Worm (Caenorhabditis elegans) whole organism, mixed stage, embryonic: Measurements from ENCODE around the gene lat-1.
A peak's percentile ranks its signal among the peaks of the same experiment; 100 is the strongest.

ENCODE experiments used
- bed-3 ChIP-seq: fragments of 200-800 bp; sonication (Bioruptor generic); optimal IDR thresholded peaks from 3 replicates; lab custom pipeline; 2018; ENCODE audit warnings: mild to moderate bottlenecking, missing genetic modification characterization, moderate library complexity, missing compliant biosample characterization
- ceh-43 ChIP-seq: fragments of 200-800 bp; sonication (Bioruptor generic); optimal IDR thresholded peaks from 2 replicates; lab custom pipeline; 2018; ENCODE audit warnings: mild to moderate bottlenecking, missing genetic modification characterization, moderate library complexity, missing compliant biosample characterization
- ces-1 ChIP-seq: fragments of 150-350 bp; optimal IDR thresholded peaks from 2 replicates; lab custom pipeline; 2014; ENCODE audit warnings: missing biosample characterization, missing genetic modification reagents, missing genetic modification characterization
- cnd-1 ChIP-seq: fragments of 200-800 bp; sonication (Bioruptor generic); optimal IDR thresholded peaks from 2 replicates; lab custom pipeline; 2018; ENCODE audit warnings: mild to moderate bottlenecking, missing genetic modification characterization, missing compliant biosample characterization
- drap-1 ChIP-seq: fragments of 200-800 bp; sonication (Bioruptor generic); optimal IDR thresholded peaks from 3 replicates; lab custom pipeline; 2018; ENCODE audit warnings: mild to moderate bottlenecking, missing genetic modification characterization, missing compliant biosample characterization
- elt-1 ChIP-seq: sonication (generic microtip); optimal IDR thresholded peaks from 2 replicates; lab custom pipeline; 2017; ENCODE audit warnings: missing genetic modification characterization, mild to moderate bottlenecking, missing compliant biosample characterization, antibody characterized with exemption, moderate library complexity, borderline replicate concordance; ENCODE audit not compliant: insufficient read depth
- elt-3 ChIP-seq: fragments of 150-350 bp; optimal IDR thresholded peaks from 2 replicates; lab custom pipeline; 2014; ENCODE audit warnings: missing biosample characterization, missing genetic modification characterization
- ham-2 ChIP-seq: fragments of 200-800 bp; sonication (Bioruptor generic); optimal IDR thresholded peaks from 2 replicates; lab custom pipeline; 2018; ENCODE audit warnings: mild to moderate bottlenecking, missing genetic modification characterization, missing compliant biosample characterization
- hlh-1 ChIP-seq: fragments of 150-350 bp; optimal IDR thresholded peaks from 2 replicates; lab custom pipeline; 2014; ENCODE audit warnings: missing biosample characterization, missing genetic modification reagents, missing genetic modification characterization
- lin-32 ChIP-seq: fragments of 200-800 bp; sonication (Bioruptor generic); optimal IDR thresholded peaks from 2 replicates; lab custom pipeline; 2018; ENCODE audit warnings: mild to moderate bottlenecking, missing genetic modification characterization, missing compliant biosample characterization
- lsy-2 ChIP-seq: fragments of 150-350 bp; optimal IDR thresholded peaks from 2 replicates; lab custom pipeline; 2014; ENCODE audit warnings: missing biosample characterization, missing genetic modification characterization
- mab-5 ChIP-seq: fragments of 150-350 bp; optimal IDR thresholded peaks from 2 replicates; lab custom pipeline; 2014; ENCODE audit warnings: missing biosample characterization, missing genetic modification characterization
- mep-1 ChIP-seq: fragments of 150-350 bp; optimal IDR thresholded peaks from 2 replicates; lab custom pipeline; 2017; ENCODE audit warnings: missing biosample characterization, missing genetic modification reagents, missing genetic modification characterization, inconsistent platforms
- mls-2 ChIP-seq: sonication (generic microtip); optimal IDR thresholded peaks from 2 replicates; lab custom pipeline; 2016; ENCODE audit warnings: mild to moderate bottlenecking, missing genetic modification characterization, moderate library complexity, missing compliant biosample characterization
- nhr-12 ChIP-seq: fragments of 150-350 bp; optimal IDR thresholded peaks from 2 replicates; lab custom pipeline; 2014; ENCODE audit warnings: missing biosample characterization, missing genetic modification characterization
- nhr-2 ChIP-seq: fragments of 150-350 bp; optimal IDR thresholded peaks from 2 replicates; lab custom pipeline; 2014; ENCODE audit warnings: missing biosample characterization, missing genetic modification characterization
- nhr-237 ChIP-seq: fragments of 150-350 bp; optimal IDR thresholded peaks from 2 replicates; lab custom pipeline; 2014; ENCODE audit warnings: missing biosample characterization, missing genetic modification characterization
- nhr-28 ChIP-seq: fragments of 150-350 bp; optimal IDR thresholded peaks from 2 replicates; lab custom pipeline; 2014; ENCODE audit warnings: missing biosample characterization, missing genetic modification characterization
- nhr-76 ChIP-seq: sonication (generic microtip); optimal IDR thresholded peaks from 2 replicates; lab custom pipeline; 2017; ENCODE audit warnings: missing biosample characterization, missing genetic modification characterization
- pha-4 ChIP-seq: fragments of 150-350 bp; optimal IDR thresholded peaks from 2 replicates; lab custom pipeline; 2018; ENCODE audit warnings: missing biosample characterization, missing genetic modification reagents, missing genetic modification characterization
- sem-2 ChIP-seq: fragments of 200-800 bp; sonication (Bioruptor generic); optimal IDR thresholded peaks from 2 replicates; lab custom pipeline; 2018; ENCODE audit warnings: mild to moderate bottlenecking, missing genetic modification characterization, missing compliant biosample characterization
- snpc-4 ChIP-seq: fragments of 150-350 bp; optimal IDR thresholded peaks from 2 replicates; lab custom pipeline; 2014; ENCODE audit warnings: missing biosample characterization, missing genetic modification characterization
- sptf-1 ChIP-seq: sonication (generic microtip); optimal IDR thresholded peaks from 2 replicates; lab custom pipeline; 2017; ENCODE audit warnings: mild to moderate bottlenecking, missing genetic modification characterization, moderate library complexity, missing compliant biosample characterization
- tbx-8 ChIP-seq: fragments of 200-800 bp; sonication (Bioruptor generic); optimal IDR thresholded peaks from 2 replicates; lab custom pipeline; 2018; ENCODE audit warnings: mild to moderate bottlenecking, missing genetic modification characterization, moderate library complexity, missing compliant biosample characterization
- unc-120 ChIP-seq: sonication (generic microtip); optimal IDR thresholded peaks from 2 replicates; lab custom pipeline; 2017; ENCODE audit warnings: missing genetic modification characterization, missing compliant biosample characterization; ENCODE audit not compliant: poor library complexity, severe bottlenecking
- unc-39 ChIP-seq: fragments of 150-350 bp; optimal IDR thresholded peaks from 2 replicates; lab custom pipeline; 2014; ENCODE audit warnings: missing biosample characterization, missing genetic modification characterization
- unc-62 ChIP-seq: fragments of 150-350 bp; optimal IDR thresholded peaks from 2 replicates; lab custom pipeline; 2014; ENCODE audit warnings: missing biosample characterization, missing genetic modification reagents, missing genetic modification characterization
- zip-8 ChIP-seq: fragments of 150-350 bp; optimal IDR thresholded peaks from 2 replicates; lab custom pipeline; 2014; ENCODE audit warnings: missing biosample characterization, missing genetic modification characterization
- ztf-11 ChIP-seq: fragments of 150-350 bp; optimal IDR thresholded peaks from 2 replicates; lab custom pipeline; 2014; ENCODE audit warnings: missing biosample characterization, missing genetic modification characterization

Gene lat-1

ce11 chrII:8883559-8883958 lies 13.1 kb upstream of the lat-1 start, which contains the start of gene rha-1:
rha-1 (minus strand) TSS chrII:8883659.
- TF ChIP-seq ztf-11 (tag; lab: Kevin White, UChicago): no peak
- no peak for TF ChIP-seq nhr-237 (tag; lab: Kevin White, UChicago)
- no peak for TF ChIP-seq sem-2
- TF ChIP-seq nhr-2: no peak
- TF ChIP-seq drap-1 (GFP tag; lab: Kevin White, UChicago): no peak
- no peak for TF ChIP-seq mab-5 (tag; lab: Kevin White, UChicago)
- no peak for TF ChIP-seq lsy-2 (tag; lab: Kevin White, UChicago)
- TF ChIP-seq lin-32 (GFP tag; lab: Kevin White, UChicago): no peak
- no peak for TF ChIP-seq ceh-43 (GFP tag; lab: Kevin White, UChicago)
- no peak for TF ChIP-seq unc-120 (tag; lab: Kevin White, UChicago)
- TF ChIP-seq tbx-8 (GFP tag; lab: Kevin White, UChicago): no peak
- no peak for TF ChIP-seq unc-39 (tag; lab: Kevin White, UChicago)
- no peak for TF ChIP-seq nhr-28
- no peak for TF ChIP-seq mep-1 (tag; lab: Kevin White, UChicago)
- TF ChIP-seq mls-2 (tag; lab: Kevin White, UChicago): no peak
- TF ChIP-seq nhr-76 (tag; lab: Kevin White, UChicago): no peak
- no peak for TF ChIP-seq bed-3 (GFP tag; lab: Kevin White, UChicago)
- no peak for TF ChIP-seq ces-1 (GFP tag; lab: Kevin White, UChicago)
- TF ChIP-seq snpc-4: no peak
- no peak for TF ChIP-seq sptf-1

ce11 chrII:8884262-8884949 lies 12.2 kb upstream of the lat-1 start, which contains the start of the genes T07D4.5 and ddx-19:
T07D4.5 (minus strand) TSS chrII:8884332.
ddx-19 (plus strand) TSS chrII:8884899.
- no peak for TF ChIP-seq hlh-1 (tag; lab: Kevin White, UChicago)
- TF ChIP-seq cnd-1 (tag; lab: Kevin White, UChicago): no peak
- peak; percentile 96 for TF ChIP-seq lsy-2 (tag; lab: Kevin White, UChicago)
- TF ChIP-seq pha-4 (tag; lab: Kevin White, UChicago): peak; percentile 38
- TF ChIP-seq, all 35 proteins: peak for 2

ce11 chrII:8889589-8889988 lies 7.1 kb upstream of the lat-1 start:
- TF ChIP-seq zip-8 (tag; lab: Kevin White, UChicago): no peak

ce11 chrII:8890017-8890416 lies 6.6 kb upstream of the lat-1 start:
- TF ChIP-seq zip-8 (tag; lab: Kevin White, UChicago): no peak
- no peak for TF ChIP-seq unc-62 (GFP tag; lab: Kevin White, UChicago)
- TF ChIP-seq nhr-12: no peak
- TF ChIP-seq ham-2 (GFP tag; lab: Kevin White, UChicago): no peak
- no peak for TF ChIP-seq unc-39 (tag; lab: Kevin White, UChicago)
- no peak for TF ChIP-seq elt-1 (tag; lab: Kevin White, UChicago)
- TF ChIP-seq, all 35 proteins: peak for 0

- TF ChIP-seq bed-3 (GFP tag; lab: Kevin White, UChicago) (no peak), nhr-237 (tag; lab: Kevin White, UChicago) (no peak), elt-1 (tag; lab: Kevin White, UChicago) (peak; percentile 91), unc-62 (GFP tag; lab: Kevin White, UChicago) (peak; percentile 57), elt-3 (tag; lab: Kevin White, UChicago) (peak; percentile 41)
These were observed 6.1 kb upstream of the lat-1 start for ce11 chrII:8890530-8890929.

- TF ChIP-seq nhr-12 (no peak), lsy-2 (tag; lab: Kevin White, UChicago) (peak; percentile 63), ztf-11 (tag; lab: Kevin White, UChicago) (no peak)
These were observed 5.6 kb upstream of the lat-1 start for ce11 chrII:8891042-8891441.
